Worm (Caenorhabditis elegans): Measurements from ENCODE around the gene F14H3.4.

- TF ChIP-seq hlh-15 (tag; optimal IDR thresholded peaks at IDR 0.05) (no peak), nhr-11 (tag; optimal IDR thresholded peaks at IDR 0.05) (no peak), gmeb-2 (tag; optimal IDR thresholded peaks at IDR 0.05) (no peak), lim-6 (tag; optimal IDR thresholded peaks at IDR 0.05) (no peak), mec-3 (tag; optimal IDR thresholded peaks at IDR 0.05; ENCODE audit: borderline replicate concordance) (no peak), K09A11.1 (tag; optimal IDR thresholded peaks at IDR 0.05; ENCODE audit: insufficient read depth) (no peak), tbx-2 (tag; optimal IDR thresholded peaks at IDR 0.05) (no peak), ceh-19 (GFP tag; optimal IDR thresholded peaks at IDR 0.05) (no peak), ceh-24 (tag; optimal IDR thresholded peaks at IDR 0.05) (no peak), elt-2 (tag; optimal IDR thresholded peaks at IDR 0.05) (no peak), eyg-1 (tag; optimal IDR thresholded peaks at IDR 0.05) (no peak), ceh-22 (tag; optimal IDR thresholded peaks at IDR 0.05) (no peak), pqm-1 (tag; optimal IDR thresholded peaks at IDR 0.05) (no peak), rnt-1 (tag; optimal IDR thresholded peaks at IDR 0.05) (no peak)
Measured at ce11 chrV:16043686-16044085, 11.2 kb downstream of the F14H3.4 start.

Data from whole organism, late embryonic.